Worm (Caenorhabditis elegans): ENCODE data around the gene H06A10.1.

DNA sequence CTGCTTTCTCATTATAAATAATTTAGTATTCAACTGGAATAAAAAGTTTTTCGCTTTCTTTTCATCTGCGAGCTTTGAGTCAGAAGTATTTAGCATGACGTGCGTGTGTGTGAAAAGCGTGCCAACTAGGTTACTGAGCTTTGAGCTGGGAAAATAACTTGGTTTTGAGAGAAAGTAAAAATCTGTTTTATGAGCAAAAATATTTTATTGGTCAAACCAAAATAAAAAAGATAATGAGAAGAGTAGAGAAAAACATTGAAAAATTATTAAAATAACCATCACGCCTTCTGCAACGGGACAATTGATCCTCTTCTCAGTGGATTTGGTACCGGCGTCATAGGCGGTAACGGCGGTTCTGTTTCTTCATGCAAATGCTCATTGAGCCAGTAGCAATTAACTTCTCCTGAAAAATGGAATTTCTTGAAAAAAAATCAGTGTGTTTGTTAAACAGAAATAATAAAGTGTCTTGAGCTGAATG, 37.2 kb downstream of the H06A10.1 start:
- TF ChIP-seq pha-4 (GFP tag; IDR thresholded peaks at IDR 0.05) (no peak), pha-4 (tag; optimal IDR thresholded peaks at IDR 0.05) (no peak), ztf-11 (tag; optimal IDR thresholded peaks at IDR 0.05) (no peak), nhr-10 (tag; optimal IDR thresholded peaks at IDR 0.05) (no peak), unc-62 (GFP tag; optimal IDR thresholded peaks at IDR 0.05 in 1 of 2) (peak in 1 of 2 experiments; percentile 76), unc-62 (tag; optimal IDR thresholded peaks at IDR 0.05) (no peak), spr-3 (GFP tag; optimal IDR thresholded peaks at IDR 0.05) (no peak), php-3 (GFP tag; IDR thresholded peaks at IDR 0.05) (no peak), nhr-11 (tag; optimal IDR thresholded peaks at IDR 0.05) (no peak), ZK337.2 (GFP tag; IDR thresholded peaks at IDR 0.05) (no peak), duxl-1 (tag; optimal IDR thresholded peaks at IDR 0.05; ENCODE audit: poor library complexity) (no peak), nhr-42 (GFP tag; IDR thresholded peaks at IDR 0.05) (no peak), nhr-77 (tag; optimal IDR thresholded peaks at IDR 0.05) (no peak), hif-1 (tag; optimal IDR thresholded peaks at IDR 0.05) (no peak), fkh-10 (GFP tag; optimal IDR thresholded peaks at IDR 0.05) (no peak), mxl-3 (GFP tag; optimal IDR thresholded peaks at IDR 0.05) (no peak)
